Worm (Caenorhabditis elegans): Measurements from ENCODE around the gene T01D1.3.

T01D1.3 gene

ce11 chrII:216598-216997 lies 40.8 kb upstream of the T01D1.3 start, which contains the start of gene F48A11.4 (continued):
- TF ChIP-seq lin-26 (GFP tag; IDR thresholded peaks at IDR 0.05) (peak; percentile 53; the same call in 1 of the 2 replicates), mcd-1 (GFP tag; IDR thresholded peaks at IDR 0.05) (peak; percentile 99), hlh-12 (tag; optimal IDR thresholded peaks at IDR 0.05) (no peak), mxl-1 (tag; optimal IDR thresholded peaks at IDR 0.05) (no peak), F33H1.4 (GFP tag; IDR thresholded peaks at IDR 0.05) (peak; percentile 70), F37B4.10 (GFP tag; IDR thresholded peaks at IDR 0.05) (no peak), F22D6.2 (tag; optimal IDR thresholded peaks at IDR 0.05) (peak; percentile 72), Y53G8AR.9 (GFP tag; conservative IDR thresholded peaks at IDR 0.05) (peak; percentile 95), F23B12.7 (tag; optimal IDR thresholded peaks at IDR 0.05; ENCODE audit: insufficient read depth) (peak; percentile 93), lin-40 (tag; optimal IDR thresholded peaks at IDR 0.05) (peak; percentile 93), lag-1 (GFP tag; IDR thresholded peaks at IDR 0.05) (0 out of 2 replicates have a peak, but pooled peaks have one; percentile 62), atf-7 (tag; optimal IDR thresholded peaks at IDR 0.05) (peak; percentile 61), F57A8.1 (GFP tag; optimal IDR thresholded peaks at IDR 0.05) (no peak), ets-4 (GFP tag; optimal IDR thresholded peaks at IDR 0.05) (no peak), nhr-120 (GFP tag; IDR thresholded peaks at IDR 0.05) (no peak), madf-6 (GFP tag; IDR thresholded peaks at IDR 0.05) (peak; percentile 82), ztf-6 (GFP tag; IDR thresholded peaks at IDR 0.05) (no peak), madf-3 (GFP tag; IDR thresholded peaks at IDR 0.05) (peak; percentile 87), rec-8 (tag; optimal IDR thresholded peaks at IDR 0.05) (peak in 1 of 2 experiments; percentile 40), tbx-9 (tag; optimal IDR thresholded peaks at IDR 0.05; ENCODE audit: borderline replicate concordance) (no peak), repo-1 (tag; optimal IDR thresholded peaks at IDR 0.05) (peak; percentile 93), somi-1 (GFP tag; optimal IDR thresholded peaks at IDR 0.05) (peak; percentile 24), ztf-18 (tag; optimal IDR thresholded peaks at IDR 0.05) (peak; percentile 61), bed-2 (GFP tag; IDR thresholded peaks at IDR 0.05) (0 out of 2 replicates have a peak, but pooled peaks have one; percentile 46), lin-54 (GFP tag; optimal IDR thresholded peaks at IDR 0.05) (peak; percentile 99), ceh-58 (GFP tag; IDR thresholded peaks at IDR 0.05) (0 out of 2 replicates have a peak, but pooled peaks have one; percentile 4), attf-6 (GFP tag; IDR thresholded peaks at IDR 0.05) (0 out of 2 replicates have a peak, but pooled peaks have one; percentile 63), nhr-80 (tag; optimal IDR thresholded peaks at IDR 0.05) (peak; percentile 10), ztf-26 (tag; optimal IDR thresholded peaks at IDR 0.05) (peak; percentile 90), nfyb-1 (GFP tag; IDR thresholded peaks at IDR 0.05) (peak; percentile 95), T07F8.4 (tag; optimal IDR thresholded peaks at IDR 0.05) (no peak), rcor-1 (GFP tag; IDR thresholded peaks at IDR 0.05) (peak; percentile 93), sea-2 (GFP tag; IDR thresholded peaks at IDR 0.05) (no peak), sptf-2 (GFP tag; optimal IDR thresholded peaks at IDR 0.05) (no peak), dox-1 (GFP tag; IDR thresholded peaks at IDR 0.05) (peak; percentile 84), cebp-1 (GFP tag; IDR thresholded peaks at IDR 0.05) (peak; percentile 28; the same call in 1 of the 2 replicates), cebp-1 (tag; optimal IDR thresholded peaks at IDR 0.05) (peak; percentile 84), hsf-1 (GFP tag; IDR thresholded peaks at IDR 0.05) (peak; percentile 52; the same call in 1 of the 2 replicates), ZK185.1 (tag; optimal IDR thresholded peaks at IDR 0.05; ENCODE audit: poor library complexity, severe bottlenecking) (peak; percentile 95), ceh-91 (GFP tag; IDR thresholded peaks at IDR 0.05) (peak; percentile 71), lir-1 (GFP tag; conservative IDR thresholded peaks at IDR 0.05) (peak; percentile 63; the same call in 1 of the 2 replicates), F10E7.11 (tag; optimal IDR thresholded peaks at IDR 0.05) (no peak), fkh-3 (tag; optimal IDR thresholded peaks at IDR 0.05) (no peak), C17E4.6 (GFP tag; IDR thresholded peaks at IDR 0.05) (0 out of 2 replicates have a peak, but pooled peaks have one; percentile 53), B0035.1 (tag; optimal IDR thresholded peaks at IDR 0.05) (peak; percentile 71), attf-5 (GFP tag; optimal IDR thresholded peaks at IDR 0.05) (peak; percentile 77), egl-44 (GFP tag; IDR thresholded peaks at IDR 0.05) (peak; percentile 71; the same call in 1 of the 2 replicates), bed-1 (GFP tag; IDR thresholded peaks at IDR 0.05) (0 out of 2 replicates have a peak, but pooled peaks have one; percentile 42)

All from whole organism, young adult.